Fruit fly (Drosophila melanogaster) whole organism, prepupa: ENCODE data around the gene CG14662.

Source experiments
- Blimp-1 ChIP-seq: fragments of 200-800 bp; sonication (Bioruptor generic); optimal IDR thresholded peaks from 3 replicates; lab custom pipeline; 2017; ENCODE audit warnings: missing biosample characterization, missing genetic modification characterization, mild to moderate bottlenecking, moderate library complexity, missing genetic modification reagents
- CG10631 ChIP-seq: fragments of 200-800 bp; sonication (Bioruptor generic); optimal IDR thresholded peaks from 2 replicates; lab custom pipeline; 2016; ENCODE audit warnings: missing biosample characterization, missing genetic modification characterization
- CG11762 ChIP-seq: fragments of 200-800 bp; sonication (Bioruptor generic); optimal IDR thresholded peaks from 3 replicates; lab custom pipeline; 2016; ENCODE audit warnings: missing biosample characterization, missing genetic modification characterization; ENCODE audit not compliant: insufficient read depth
- CG11902 ChIP-seq: fragments of 200-800 bp; sonication (Bioruptor generic); optimal IDR thresholded peaks from 3 replicates; lab custom pipeline; 2016; ENCODE audit warnings: missing biosample characterization, missing genetic modification characterization
- CG15336 ChIP-seq: fragments of 200-800 bp; sonication (Bioruptor generic); IDR thresholded peaks from 2 replicates; pipeline ENCODE4 v1.3.6; 2022; ENCODE audit warnings: missing biosample characterization, missing genetic modification characterization
- CG1621 ChIP-seq: fragments of 200-800 bp; sonication (Bioruptor generic); optimal IDR thresholded peaks from 3 replicates; lab custom pipeline; 2018; ENCODE audit warnings: missing biosample characterization, mild to moderate bottlenecking, missing genetic modification characterization
- CG16779 ChIP-seq: fragments of 200-800 bp; sonication (Bioruptor generic); optimal IDR thresholded peaks from 3 replicates; lab custom pipeline; 2017; ENCODE audit warnings: missing biosample characterization, mild to moderate bottlenecking, missing genetic modification characterization
- CG31627 ChIP-seq: fragments of 200-800 bp; sonication (Bioruptor generic); optimal IDR thresholded peaks from 3 replicates; lab custom pipeline; 2016; ENCODE audit warnings: missing biosample characterization, missing genetic modification characterization
- CG32006 ChIP-seq: fragments of 200-800 bp; sonication (Bioruptor generic); optimal IDR thresholded peaks from 3 replicates; lab custom pipeline; 2017; ENCODE audit warnings: missing biosample characterization, mild to moderate bottlenecking, missing genetic modification characterization
- CG34406 ChIP-seq: fragments of 200-800 bp; sonication (Bioruptor generic); optimal IDR thresholded peaks from 3 replicates; lab custom pipeline; 2016; ENCODE audit warnings: missing biosample characterization, missing genetic modification characterization
- CG4318 ChIP-seq: fragments of 200-800 bp; sonication (Bioruptor generic); optimal IDR thresholded peaks from 3 replicates; lab custom pipeline; 2017; ENCODE audit warnings: missing biosample characterization, mild to moderate bottlenecking, missing genetic modification characterization
- CG6276 ChIP-seq: fragments of 200-800 bp; sonication (Bioruptor generic); optimal IDR thresholded peaks from 2 replicates; lab custom pipeline; 2017; ENCODE audit warnings: missing biosample characterization, mild to moderate bottlenecking, missing genetic modification characterization
- CG6808 ChIP-seq: fragments of 200-800 bp; sonication (Bioruptor generic); optimal IDR thresholded peaks from 3 replicates; lab custom pipeline; 2017; ENCODE audit warnings: missing biosample characterization, missing genetic modification characterization, mild to moderate bottlenecking, moderate library complexity, missing genetic modification reagents
- CG6854 ChIP-seq: fragments of 200-800 bp; sonication (Bioruptor generic); optimal IDR thresholded peaks from 2 replicates; lab custom pipeline; 2017; ENCODE audit warnings: missing biosample characterization, mild to moderate bottlenecking, missing genetic modification characterization
- CG7368 ChIP-seq: fragments of 200-800 bp; sonication (Bioruptor generic); optimal IDR thresholded peaks from 3 replicates; lab custom pipeline; 2016; ENCODE audit warnings: missing biosample characterization, missing genetic modification characterization
- CG8119 ChIP-seq: fragments of 200-800 bp; sonication (Bioruptor generic); IDR thresholded peaks from 3 replicates; pipeline ENCODE4 v1.3.6; 2022; ENCODE audit warnings: missing biosample characterization, missing genetic modification characterization
- CG8319 ChIP-seq: fragments of 200-800 bp; sonication (Bioruptor generic); optimal IDR thresholded peaks from 3 replicates; lab custom pipeline; 2016; ENCODE audit warnings: missing biosample characterization, missing genetic modification characterization
- CG8632 ChIP-seq: fragments of 200-800 bp; sonication (Bioruptor generic); optimal IDR thresholded peaks from 3 replicates; lab custom pipeline; 2016; ENCODE audit warnings: missing biosample characterization, missing genetic modification characterization
- CG9139 ChIP-seq: fragments of 200-800 bp; sonication (Bioruptor generic); optimal IDR thresholded peaks from 3 replicates; lab custom pipeline; 2017; ENCODE audit warnings: missing biosample characterization, mild to moderate bottlenecking, missing genetic modification characterization
- Eip75B ChIP-seq: fragments of 200-800 bp; sonication (Bioruptor generic); optimal IDR thresholded peaks from 3 replicates; lab custom pipeline; 2016; ENCODE audit warnings: missing biosample characterization, missing genetic modification characterization
- Eip78C ChIP-seq: fragments of 200-800 bp; sonication (Bioruptor generic); peaks from one replicate; lab custom pipeline; 2016; ENCODE audit warnings: missing biosample characterization, missing genetic modification characterization
- Eip93F ChIP-seq: fragments of 200-800 bp; sonication (Bioruptor generic); optimal IDR thresholded peaks from 2 replicates; lab custom pipeline; 2016; ENCODE audit warnings: missing biosample characterization, mild to moderate bottlenecking, missing genetic modification characterization
- Ets21C ChIP-seq: fragments of 200-800 bp; sonication (Bioruptor generic); optimal IDR thresholded peaks from 3 replicates; lab custom pipeline; 2016; ENCODE audit warnings: missing biosample characterization, missing genetic modification characterization
- Ets96B ChIP-seq: fragments of 200-800 bp; optimal IDR thresholded peaks from 2 replicates; lab custom pipeline; 2019; ENCODE audit warnings: missing biosample characterization, mild to moderate bottlenecking, missing genetic modification characterization, moderate library complexity
- Hr38 ChIP-seq: sonication (Bioruptor generic); optimal IDR thresholded peaks from 2 replicates; lab custom pipeline; 2016; ENCODE audit warnings: missing biosample characterization, missing genetic modification characterization
- Hr39 ChIP-seq: fragments of 200-800 bp; sonication (Bioruptor generic); optimal IDR thresholded peaks from 2 replicates; lab custom pipeline; 2016; ENCODE audit warnings: missing biosample characterization, missing genetic modification characterization
- Hr4 ChIP-seq: fragments of 200-800 bp; sonication (Bioruptor generic); optimal IDR thresholded peaks from 3 replicates; lab custom pipeline; 2016; ENCODE audit warnings: missing biosample characterization, missing genetic modification characterization
- Lpt ChIP-seq: fragments of 200-800 bp; sonication (Bioruptor generic); optimal IDR thresholded peaks from 3 replicates; lab custom pipeline; 2016; ENCODE audit warnings: missing biosample characterization, missing genetic modification characterization
- Met ChIP-seq: fragments of 200-800 bp; sonication (Bioruptor generic); optimal IDR thresholded peaks from 3 replicates; lab custom pipeline; 2016; ENCODE audit warnings: missing biosample characterization, missing genetic modification characterization
- OdsH ChIP-seq: fragments of 200-800 bp; sonication (Bioruptor generic); optimal IDR thresholded peaks from 3 replicates; lab custom pipeline; 2016; ENCODE audit warnings: missing biosample characterization, missing genetic modification characterization
- Smox ChIP-seq: fragments of 200-800 bp; sonication (Bioruptor generic); optimal IDR thresholded peaks from 3 replicates; lab custom pipeline; 2016; ENCODE audit warnings: missing biosample characterization, missing genetic modification characterization
- Sox102F ChIP-seq: fragments of 200-800 bp; sonication (Bioruptor generic); optimal IDR thresholded peaks from 2 replicates; lab custom pipeline; 2016; ENCODE audit warnings: missing biosample characterization, mild to moderate bottlenecking, missing genetic modification characterization
- Sox14 ChIP-seq: fragments of 200-800 bp; sonication (Bioruptor generic); optimal IDR thresholded peaks from 3 replicates; lab custom pipeline; 2016; ENCODE audit warnings: missing biosample characterization, missing genetic modification characterization
- achi ChIP-seq: fragments of 200-800 bp; sonication (Bioruptor generic); optimal IDR thresholded peaks from 3 replicates; lab custom pipeline; 2016; ENCODE audit warnings: missing biosample characterization, missing genetic modification characterization
- acj6 ChIP-seq: fragments of 200-800 bp; sonication (Bioruptor generic); optimal IDR thresholded peaks from 3 replicates; lab custom pipeline; 2016; ENCODE audit warnings: missing biosample characterization, missing genetic modification characterization
- cyc ChIP-seq: fragments of 200-800 bp; sonication (Bioruptor generic); optimal IDR thresholded peaks from 3 replicates; lab custom pipeline; 2016; ENCODE audit warnings: missing biosample characterization, missing genetic modification characterization
- dac ChIP-seq: fragments of 200-800 bp; sonication (Bioruptor generic); optimal IDR thresholded peaks from 2 replicates; lab custom pipeline; 2017; ENCODE audit warnings: missing biosample characterization, mild to moderate bottlenecking, missing genetic modification characterization
- dsx ChIP-seq: fragments of 200-800 bp; optimal IDR thresholded peaks from 3 replicates; lab custom pipeline; 2019; ENCODE audit warnings: missing biosample characterization, mild to moderate bottlenecking, missing genetic modification characterization, moderate library complexity; ENCODE audit not compliant: poor library complexity, severe bottlenecking
- eg ChIP-seq: fragments of 200-800 bp; sonication (Bioruptor generic); IDR thresholded peaks from 3 replicates; pipeline ENCODE4 v1.3.6; 2022; ENCODE audit warnings: missing biosample characterization, missing genetic modification characterization
- esn ChIP-seq: fragments of 200-800 bp; sonication (Bioruptor generic); optimal IDR thresholded peaks from 2 replicates; lab custom pipeline; 2016; ENCODE audit warnings: missing biosample characterization, mild to moderate bottlenecking, missing genetic modification characterization, moderate library complexity
- fd59A ChIP-seq: fragments of 200-800 bp; sonication (Bioruptor generic); optimal IDR thresholded peaks from 2 replicates; lab custom pipeline; 2017; ENCODE audit warnings: missing biosample characterization, mild to moderate bottlenecking, missing genetic modification characterization, missing genetic modification reagents
- fd85E ChIP-seq: fragments of 200-800 bp; sonication (Bioruptor generic); optimal IDR thresholded peaks from 3 replicates; lab custom pipeline; 2016; ENCODE audit warnings: missing biosample characterization, missing genetic modification characterization
- pdm3 ChIP-seq: fragments of 200-800 bp; sonication (Bioruptor generic); optimal IDR thresholded peaks from 3 replicates; lab custom pipeline; 2016; ENCODE audit warnings: missing biosample characterization, missing genetic modification characterization
- spab ChIP-seq: fragments of 200-800 bp; sonication (Bioruptor generic); optimal IDR thresholded peaks from 2 replicates; lab custom pipeline; 2017; ENCODE audit warnings: missing biosample characterization, mild to moderate bottlenecking, missing genetic modification characterization, missing genetic modification reagents
- svp ChIP-seq: fragments of 200-800 bp; sonication (Bioruptor generic); peaks from one replicate; lab custom pipeline; 2016; ENCODE audit warnings: missing biosample characterization, missing genetic modification characterization
- topi ChIP-seq: fragments of 200-800 bp; sonication (Bioruptor generic); optimal IDR thresholded peaks from 3 replicates; lab custom pipeline; 2016; ENCODE audit warnings: missing biosample characterization, missing genetic modification characterization
- vri ChIP-seq: fragments of 200-800 bp; sonication (Bioruptor generic); optimal IDR thresholded peaks from 3 replicates; lab custom pipeline; 2016; ENCODE audit warnings: missing biosample characterization, mild to moderate bottlenecking, missing genetic modification characterization

The CG14662 gene

DNA sequence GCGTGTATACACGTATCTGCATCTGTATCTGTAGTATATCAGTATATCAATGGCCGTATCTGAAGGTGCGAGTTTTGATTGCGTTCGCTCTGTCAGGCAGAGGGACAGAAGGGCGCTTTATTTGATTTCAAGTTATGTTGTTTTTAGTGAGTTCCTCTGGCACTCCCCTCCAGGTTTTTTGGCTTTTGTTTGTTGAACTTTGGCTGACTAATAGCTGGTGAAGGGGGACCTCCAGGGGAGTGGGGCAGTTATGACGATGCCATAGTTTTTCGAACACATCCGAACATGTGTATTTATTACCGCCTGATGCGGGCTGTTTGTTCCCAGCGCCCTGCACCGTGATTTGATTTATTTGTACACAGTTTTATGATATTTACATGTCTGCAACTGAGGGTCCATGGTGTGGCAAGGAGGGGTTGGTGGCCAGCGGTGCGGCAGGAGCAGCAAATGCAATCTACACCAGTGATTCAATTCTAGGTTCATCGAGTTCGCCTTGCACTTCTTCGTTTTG is 8.2 kb upstream of the CG14662 start (continued):
- no peak for TF ChIP-seq Met (GFP tag; lab: Kevin White, UChicago)
- no peak for TF ChIP-seq Sox102F
- no peak for TF ChIP-seq Hr39 (GFP tag; lab: Kevin White, UChicago)
- TF ChIP-seq CG34406 (GFP tag; lab: Kevin White, UChicago), result no peak
- TF ChIP-seq CG6808, result peak; percentile 13
- TF ChIP-seq CG11902 (GFP tag; lab: Kevin White, UChicago), result no peak
- TF ChIP-seq CG6854 (GFP tag; lab: Kevin White, UChicago), result peak; percentile 32
- TF ChIP-seq CG4318 (GFP tag; lab: Kevin White, UChicago), result no peak
- peak; percentile 75 for TF ChIP-seq Eip78C (GFP tag; lab: Kevin White, UChicago)
- TF ChIP-seq fd85E (GFP tag; lab: Kevin White, UChicago), result no peak
- TF ChIP-seq cyc, result no peak
- TF ChIP-seq Hr38 (GFP tag; lab: Kevin White, UChicago), result no peak

DNA sequence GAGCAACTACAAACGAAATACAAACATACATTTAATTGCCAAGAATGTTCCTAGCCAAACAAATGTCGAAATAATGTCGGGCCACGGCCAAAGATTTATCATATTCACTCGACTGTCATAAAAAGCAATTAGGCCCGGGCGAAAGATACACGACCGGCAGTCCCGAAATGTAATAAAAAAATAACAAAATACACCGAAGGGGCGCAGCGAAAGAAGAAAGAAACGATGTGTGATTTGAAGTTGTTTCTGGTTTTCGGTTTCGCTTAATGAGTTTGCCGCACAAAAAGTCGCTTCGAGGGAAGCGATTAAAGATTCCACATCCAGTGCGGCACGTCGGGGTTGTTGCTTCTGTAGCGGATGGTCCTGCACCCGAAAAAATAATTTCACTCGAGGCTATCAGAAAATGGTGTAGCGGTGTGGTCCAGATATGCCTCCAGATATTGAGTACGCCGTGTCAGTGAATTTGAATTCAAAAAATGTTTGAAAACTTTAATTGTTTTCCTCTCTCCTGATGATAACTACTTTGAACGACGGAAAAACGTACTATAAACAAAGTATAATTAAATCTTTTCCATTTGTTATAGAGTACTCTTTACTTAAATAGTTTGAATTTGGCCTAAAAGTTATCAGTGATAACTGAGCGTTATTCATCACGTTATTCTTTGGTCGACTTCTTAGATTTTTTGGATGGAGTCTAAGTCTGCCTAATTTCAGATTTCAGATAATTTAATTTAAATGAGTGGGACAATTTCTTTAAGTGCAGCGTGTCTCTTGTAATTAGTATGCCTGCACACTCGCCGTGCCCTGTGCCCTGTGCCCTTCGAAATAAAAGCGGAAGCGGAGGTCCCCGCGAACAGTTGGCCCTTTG is 5.4 kb upstream of the CG14662 start:
- TF ChIP-seq CG6276 (no peak), cyc (peak; percentile 59), dac (GFP tag; lab: Kevin White, UChicago) (no peak), CG4318 (GFP tag; lab: Kevin White, UChicago) (no peak), CG1621 (tag; lab: Kevin White, UChicago) (no peak), Met (GFP tag; lab: Kevin White, UChicago) (peak; percentile 81), dsx (no peak), Hr38 (GFP tag; lab: Kevin White, UChicago) (no peak), Ets96B (tag; lab: Kevin White, UChicago) (no peak), Smox (GFP tag; lab: Kevin White, UChicago) (peak; percentile 70), CG34406 (GFP tag; lab: Kevin White, UChicago) (peak; percentile 56), fd85E (GFP tag; lab: Kevin White, UChicago) (no peak), fd59A (GFP tag; lab: Kevin White, UChicago) (peak; percentile 26), Hr39 (GFP tag; lab: Kevin White, UChicago) (peak; percentile 73), CG16779 (tag; lab: Kevin White, UChicago) (peak; percentile 22), svp (peak; percentile 82), CG31627 (GFP tag; lab: Kevin White, UChicago) (peak; percentile 74), CG11762 (GFP tag; lab: Kevin White, UChicago) (peak; percentile 26), acj6 (GFP tag; lab: Kevin White, UChicago) (peak; percentile 58), Lpt (GFP tag; lab: Kevin White, UChicago) (no peak), Ets21C (GFP tag; lab: Kevin White, UChicago) (peak; percentile 55), Eip93F (GFP tag; lab: Kevin White, UChicago) (peak; percentile 21), pdm3 (peak; percentile 61), CG32006 (peak; percentile 12), esn (GFP tag; lab: Kevin White, UChicago) (peak; percentile 84), OdsH (GFP tag; lab: Kevin White, UChicago) (peak; percentile 40), CG7368 (GFP tag; lab: Kevin White, UChicago) (no peak), Sox14 (peak; percentile 36), Blimp-1 (GFP tag; lab: Kevin White, UChicago) (no peak), Eip75B (GFP tag; lab: Kevin White, UChicago) (peak; percentile 48), CG9139 (GFP tag; lab: Kevin White, UChicago) (no peak), CG15336 (GFP tag; lab: Robert Waterston, UW) (no peak), achi (GFP tag; lab: Kevin White, UChicago) (peak; percentile 42), Sox102F (peak; percentile 67), CG10631 (GFP tag; lab: Kevin White, UChicago) (peak; percentile 36), CG8119 (GFP tag; lab: Robert Waterston, UW) (no peak), Eip78C (GFP tag; lab: Kevin White, UChicago) (peak; percentile 94), CG8632 (GFP tag; lab: Kevin White, UChicago) (peak; percentile 57), topi (GFP tag; lab: Kevin White, UChicago) (peak; percentile 71), vri (GFP tag; lab: Kevin White, UChicago) (peak; percentile 36), Hr4 (peak; percentile 27), spab (peak; percentile 38), eg (GFP tag; lab: Robert Waterston, UW) (no peak), CG8319 (GFP tag; lab: Kevin White, UChicago) (peak; percentile 32)
